Fruit fly (Drosophila melanogaster) whole organism, embryonic: ENCODE data around the gene lqfR.
A peak's percentile ranks its signal among the peaks of the same experiment; 100 is the strongest.

Source experiments
- Atf-2 ChIP-seq: fragments of 200-800 bp; sonication (Bioruptor generic); optimal IDR thresholded peaks from 2 replicates; lab custom pipeline; 2016; ENCODE audit warnings: missing biosample characterization, missing genetic modification characterization
- CG11247 ChIP-seq: fragments of 200-800 bp; sonication (Bioruptor generic); IDR thresholded peaks from 2 replicates; pipeline ENCODE4 v1.3.6; 2022; ENCODE audit warnings: missing biosample characterization, missing genetic modification characterization
- CG12104 ChIP-seq: fragments of 200-800 bp; sonication (Bioruptor generic); optimal IDR thresholded peaks from 3 replicates; lab custom pipeline; 2016; ENCODE audit warnings: missing biosample characterization, missing genetic modification characterization
- CG1529 ChIP-seq: fragments of 200-800 bp; sonication (Bioruptor generic); optimal IDR thresholded peaks from 3 replicates; lab custom pipeline; 2018; ENCODE audit warnings: missing biosample characterization, missing genetic modification characterization
- CG15601 ChIP-seq: fragments of 200-800 bp; sonication (Bioruptor generic); optimal IDR thresholded peaks from 3 replicates; lab custom pipeline; 2019; ENCODE audit warnings: missing biosample characterization, mild to moderate bottlenecking, missing genetic modification characterization, moderate library complexity
- CG2120 ChIP-seq: fragments of 200-800 bp; sonication (Bioruptor generic); optimal IDR thresholded peaks from 3 replicates; lab custom pipeline; 2016; ENCODE audit warnings: missing biosample characterization, missing genetic modification characterization
- CG31441 ChIP-seq: fragments of 200-800 bp; sonication (Bioruptor generic); IDR thresholded peaks from 2 replicates; pipeline ENCODE4 v1.3.6; 2022; ENCODE audit warnings: missing biosample characterization, missing genetic modification characterization
- CG34422 ChIP-seq: fragments of 200-800 bp; sonication (Bioruptor generic); IDR thresholded peaks from 3 replicates; pipeline ENCODE4 v1.3.6; 2022; ENCODE audit warnings: missing biosample characterization, missing genetic modification characterization
- CG4360 ChIP-seq: fragments of 200-800 bp; sonication (Bioruptor generic); IDR thresholded peaks from 2 replicates; pipeline ENCODE4 v1.3.6; 2022; ENCODE audit warnings: missing biosample characterization, missing genetic modification characterization
- CG4730 ChIP-seq: fragments of 200-800 bp; sonication (Bioruptor generic); IDR thresholded peaks from 2 replicates; pipeline ENCODE4 v1.3.6; 2022; ENCODE audit warnings: missing biosample characterization, missing genetic modification characterization
- CG6272 ChIP-seq: fragments of 200-800 bp; sonication (Bioruptor generic); IDR thresholded peaks from 2 replicates; pipeline ENCODE4 v1.3.6; 2022; ENCODE audit warnings: missing biosample characterization, missing genetic modification characterization
- CG7372 ChIP-seq: fragments of 200-800 bp; sonication (Bioruptor generic); IDR thresholded peaks from 2 replicates; pipeline ENCODE4 v1.3.6; 2022; ENCODE audit warnings: missing biosample characterization, missing genetic modification characterization
- CG9437 ChIP-seq: fragments of 200-800 bp; sonication (Bioruptor generic); optimal IDR thresholded peaks from 2 replicates; lab custom pipeline; 2018; ENCODE audit warnings: missing biosample characterization, mild to moderate bottlenecking, missing genetic modification characterization
- CG9609 ChIP-seq: fragments of 200-800 bp; sonication (Bioruptor generic); optimal IDR thresholded peaks from 3 replicates; lab custom pipeline; 2016; ENCODE audit warnings: missing biosample characterization, missing genetic modification characterization
- D19A ChIP-seq: fragments of 200-800 bp; optimal IDR thresholded peaks from 3 replicates; lab custom pipeline; 2019; ENCODE audit warnings: missing biosample characterization, mild to moderate bottlenecking, missing genetic modification characterization, moderate library complexity
- Dref ChIP-seq: fragments of 200-800 bp; sonication (Bioruptor generic); IDR thresholded peaks from 2 replicates; pipeline ENCODE4 v1.3.6; 2022; ENCODE audit warnings: missing biosample characterization, missing genetic modification characterization
- Eip74EF ChIP-seq, 2 experiments: fragments of 200-800 bp in 1 of 2; fragments of >200 bp in 1 of 2; sonication (Bioruptor generic) in 1 of 2; optimal IDR thresholded peaks; 2 replicates each; lab custom pipeline; 2017 to 2019; ENCODE audit warnings: missing biosample characterization in 2 of 2, missing genetic modification characterization in 2 of 2, mild to moderate bottlenecking in 1 of 2, moderate library complexity in 1 of 2
- Ets97D ChIP-seq: fragments of 200-800 bp; sonication (Bioruptor generic); optimal IDR thresholded peaks from 3 replicates; lab custom pipeline; 2016; ENCODE audit warnings: missing biosample characterization, missing genetic modification characterization
- Gsc ChIP-seq: fragments of 200-800 bp; sonication (Bioruptor generic); IDR thresholded peaks from 2 replicates; pipeline ENCODE4 v1.3.6; 2022; ENCODE audit warnings: missing biosample characterization, missing genetic modification characterization
- HHEX ChIP-seq: fragments of 200-800 bp; sonication (Bioruptor generic); optimal IDR thresholded peaks from 3 replicates; lab custom pipeline; 2017; ENCODE audit warnings: missing biosample characterization, mild to moderate bottlenecking, missing genetic modification characterization, missing genetic modification reagents
- Med ChIP-seq: fragments of 200-800 bp; sonication (Bioruptor generic); peaks from one replicate; lab custom pipeline; 2016; ENCODE audit warnings: missing biosample characterization, missing genetic modification characterization, mild to moderate bottlenecking, inconsistent platforms, moderate library complexity
- Mes4 ChIP-seq: fragments of 200-800 bp; sonication (Bioruptor generic); optimal IDR thresholded peaks from 2 replicates; lab custom pipeline; 2016; ENCODE audit warnings: missing biosample characterization, missing genetic modification characterization
- NFAT ChIP-seq: fragments of 200-800 bp; sonication (Bioruptor generic); IDR thresholded peaks from 2 replicates; pipeline ENCODE4 v1.3.6; 2022; ENCODE audit warnings: missing biosample characterization, missing genetic modification characterization
- PHDP ChIP-seq: fragments of 200-800 bp; sonication (Bioruptor generic); optimal IDR thresholded peaks from 3 replicates; lab custom pipeline; 2018; ENCODE audit warnings: missing biosample characterization, mild to moderate bottlenecking, missing genetic modification characterization, moderate library complexity
- Ravus ChIP-seq: fragments of 200-800 bp; sonication (Bioruptor generic); IDR thresholded peaks from 2 replicates; pipeline ENCODE4 v1.3.6; 2022; ENCODE audit warnings: missing biosample characterization, missing genetic modification characterization
- Rfx ChIP-seq: fragments of 200-800 bp; sonication (Bioruptor generic); IDR thresholded peaks from 2 replicates; pipeline ENCODE4 v1.3.6; 2022; ENCODE audit warnings: missing biosample characterization, missing genetic modification characterization
- Ssrp ChIP-seq: fragments of 200-800 bp; sonication (Bioruptor generic); optimal IDR thresholded peaks from 2 replicates; lab custom pipeline; 2018; ENCODE audit warnings: missing biosample characterization, mild to moderate bottlenecking, missing genetic modification characterization, moderate library complexity
- Taf1 ChIP-seq: fragments of 200-800 bp; sonication (Bioruptor generic); IDR thresholded peaks from 2 replicates; pipeline ENCODE4 v1.3.6; 2022; ENCODE audit warnings: missing biosample characterization, missing genetic modification characterization
- ase ChIP-seq: fragments of 200-800 bp; sonication (Bioruptor generic); IDR thresholded peaks from 3 replicates; pipeline ENCODE4 v1.3.6; 2022; ENCODE audit warnings: missing biosample characterization, missing genetic modification characterization
- az2 ChIP-seq: fragments of 200-800 bp; sonication (Bioruptor generic); optimal IDR thresholded peaks from 3 replicates; lab custom pipeline; 2016; ENCODE audit warnings: missing biosample characterization, missing genetic modification characterization
- bbx ChIP-seq: fragments of 200-800 bp; sonication (Bioruptor generic); IDR thresholded peaks from 2 replicates; pipeline ENCODE4 v1.3.6; 2022; ENCODE audit warnings: missing biosample characterization, missing genetic modification characterization; ENCODE audit not compliant: partially characterized antibody
- fd96Cb ChIP-seq: fragments of 200-800 bp; sonication (Bioruptor generic); optimal IDR thresholded peaks from 2 replicates; lab custom pipeline; 2018; ENCODE audit warnings: missing biosample characterization, mild to moderate bottlenecking, missing genetic modification characterization, moderate library complexity
- fru ChIP-seq: fragments of >200 bp; optimal IDR thresholded peaks from 2 replicates; lab custom pipeline; 2017
- fu2 ChIP-seq: fragments of 200-800 bp; sonication (Bioruptor generic); optimal IDR thresholded peaks from 2 replicates; lab custom pipeline; 2016; ENCODE audit warnings: missing biosample characterization, missing genetic modification characterization
- gcm2 ChIP-seq: fragments of 200-800 bp; sonication (Bioruptor generic); optimal IDR thresholded peaks from 2 replicates; lab custom pipeline; 2016; ENCODE audit warnings: missing biosample characterization, missing genetic modification characterization
- gro ChIP-seq: fragments of 200-800 bp; sonication (Bioruptor generic); optimal IDR thresholded peaks from 2 replicates; lab custom pipeline; 2016; ENCODE audit warnings: missing biosample characterization, missing genetic modification characterization
- hbn ChIP-seq: fragments of 200-800 bp; sonication (Bioruptor generic); IDR thresholded peaks from 2 replicates; pipeline ENCODE4 v1.3.6; 2022; ENCODE audit warnings: missing biosample characterization, missing genetic modification characterization; ENCODE audit not compliant: partially characterized antibody
- jumu ChIP-seq: fragments of 200-800 bp; sonication (Bioruptor generic); optimal IDR thresholded peaks from 3 replicates; lab custom pipeline; 2016; ENCODE audit warnings: missing biosample characterization, missing genetic modification characterization
- lmd ChIP-seq: fragments of 200-800 bp; sonication (Bioruptor generic); IDR thresholded peaks from 2 replicates; pipeline ENCODE4 v1.3.6; 2022; ENCODE audit warnings: missing biosample characterization, missing genetic modification characterization
- otp ChIP-seq: fragments of 200-800 bp; sonication (Bioruptor generic); IDR thresholded peaks from 3 replicates; pipeline ENCODE4, ENCODE4 v1.3.6; 2022; ENCODE audit warnings: missing biosample characterization, missing genetic modification characterization
- run ChIP-seq: fragments of 200-800 bp; sonication (Bioruptor generic); optimal IDR thresholded peaks from 3 replicates; lab custom pipeline; 2018; ENCODE audit warnings: missing biosample characterization, mild to moderate bottlenecking, missing genetic modification characterization
- salm ChIP-seq: fragments of 200-800 bp; sonication (Bioruptor generic); optimal IDR thresholded peaks from 2 replicates; lab custom pipeline; 2018; ENCODE audit warnings: missing biosample characterization, mild to moderate bottlenecking, missing genetic modification characterization
- sc ChIP-seq, 3 experiments: fragments of >200 bp in 2 of 3; fragments of 200-800 bp in 1 of 3; sonication (Bioruptor generic) in 1 of 3; optimal IDR thresholded peaks; 2 replicates in 2 of 3; 3 replicates in 1 of 3; lab custom pipeline; 2017; ENCODE audit warnings: mild to moderate bottlenecking in 1 of 3, missing biosample characterization in 1 of 3, missing genetic modification characterization in 1 of 3, missing genetic modification reagents in 1 of 3
- sima ChIP-seq: fragments of 200-800 bp; sonication (Bioruptor generic); optimal IDR thresholded peaks from 2 replicates; lab custom pipeline; 2016; ENCODE audit warnings: missing biosample characterization, missing genetic modification characterization
- slp2 ChIP-seq: fragments of 200-800 bp; sonication (Bioruptor generic); optimal IDR thresholded peaks from 2 replicates; lab custom pipeline; 2016; ENCODE audit warnings: missing biosample characterization, missing genetic modification characterization
- tio ChIP-seq: fragments of 200-800 bp; sonication (Bioruptor generic); optimal IDR thresholded peaks from 2 replicates; lab custom pipeline; 2017; ENCODE audit warnings: missing biosample characterization, missing genetic modification characterization, inconsistent platforms
- tll ChIP-seq, 2 experiments: fragments of 200-800 bp in 1 of 2; fragments of >200 bp in 1 of 2; sonication (Bioruptor generic) in 1 of 2; optimal IDR thresholded peaks; 2 replicates each; lab custom pipeline; 2017 to 2019; ENCODE audit warnings: missing biosample characterization in 2 of 2, missing genetic modification characterization in 2 of 2, mild to moderate bottlenecking in 1 of 2, moderate library complexity in 1 of 2
- tna ChIP-seq: fragments of 200-800 bp; sonication (Bioruptor generic); IDR thresholded peaks from 2 replicates; pipeline ENCODE4 v1.3.6; 2022; ENCODE audit warnings: missing biosample characterization, missing genetic modification characterization; ENCODE audit not compliant: partially characterized antibody
- zen ChIP-seq: fragments of 200-800 bp; sonication (Bioruptor generic); optimal IDR thresholded peaks from 3 replicates; lab custom pipeline; 2018; ENCODE audit warnings: missing biosample characterization, mild to moderate bottlenecking, missing genetic modification characterization, moderate library complexity

Gene lqfR

DNA sequence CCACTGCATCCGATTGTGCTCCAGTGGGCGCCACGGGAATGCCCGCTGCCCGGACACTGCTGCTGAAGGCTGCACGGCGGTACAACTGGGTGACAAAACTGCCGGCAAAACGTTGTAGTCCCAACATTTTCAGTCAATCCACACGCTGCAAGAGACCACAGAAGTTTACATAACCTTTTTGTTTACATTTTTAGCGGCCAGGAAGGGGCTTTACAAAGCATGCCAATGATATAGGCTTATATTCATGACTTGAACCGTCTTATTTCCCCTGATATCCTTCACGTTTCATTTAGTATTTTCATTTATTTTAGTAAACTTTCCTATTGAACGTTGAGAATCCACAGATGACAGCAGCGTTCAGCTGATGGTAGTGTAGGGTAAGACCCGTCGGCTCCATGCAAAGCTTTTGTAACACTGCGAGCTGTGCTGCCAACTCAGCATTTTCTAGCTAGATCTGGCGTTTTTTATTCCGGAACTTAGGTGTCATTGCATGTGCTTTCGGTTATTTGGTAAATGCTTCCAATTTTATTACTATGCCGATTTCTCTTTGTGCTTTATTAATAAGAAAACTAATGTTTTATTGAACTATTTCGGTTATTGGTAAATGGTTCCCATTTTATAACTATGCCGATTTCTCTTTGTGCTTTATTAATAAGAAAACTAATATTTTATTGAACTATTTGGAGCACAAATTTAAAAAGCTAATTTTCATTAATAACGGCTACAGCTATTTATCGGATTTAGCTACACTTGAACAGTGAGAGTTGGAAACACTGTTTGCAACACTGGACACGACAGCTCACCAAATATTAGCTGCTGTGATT, at the start of gene lqfR, which contains the start of gene CG13850 (continued):
- TF ChIP-seq Ravus (GFP tag; lab: Robert Waterston, UW), result no peak
- TF ChIP-seq az2 (GFP tag; lab: Kevin White, UChicago), result peak; percentile 71
- no peak for TF ChIP-seq sima (GFP tag; lab: Kevin White, UChicago)
- TF ChIP-seq lmd (GFP tag; lab: Robert Waterston, UW), result peak; percentile 64
- peak; percentile 58 for TF ChIP-seq fd96Cb
- TF ChIP-seq CG11247 (GFP tag; lab: Robert Waterston, UW), result peak; percentile 52; the same call in 1 of the 2 replicates
- TF ChIP-seq CG7372, result peak; percentile 46; the same call in 1 of the 2 replicates
- peak; percentile 86 for TF ChIP-seq Rfx
- peak; percentile 49 for TF ChIP-seq CG15601 (tag; lab: Kevin White, UChicago)
- no peak for TF ChIP-seq sc (optimal IDR thresholded peaks at IDR 0.05; lab: Kevin White, UChicago)
- peak; percentile 52 for TF ChIP-seq sc (GFP tag; optimal IDR thresholded peaks at IDR 0.05; lab: Kevin White, UChicago)
- TF ChIP-seq salm (tag; lab: Kevin White, UChicago), result peak; percentile 2
- peak; percentile 52; the same call in 1 of the 2 replicates for TF ChIP-seq CG31441 (GFP tag; lab: Robert Waterston, UW)
- TF ChIP-seq tna (GFP tag; lab: Robert Waterston, UW), result no peak
- TF ChIP-seq CG12104 (GFP tag; lab: Kevin White, UChicago), result peak; percentile 70
- TF ChIP-seq HHEX (GFP tag; lab: Kevin White, UChicago), result peak; percentile 56
- TF ChIP-seq Ssrp (tag; lab: Kevin White, UChicago), result peak; percentile 60
- TF ChIP-seq otp (GFP tag; lab: Robert Waterston, UW), result no peak
- TF ChIP-seq tio (GFP tag; lab: Kevin White, UChicago), result no peak
- 0 out of 3 replicates have a peak, but pooled peaks have one; percentile 39 for TF ChIP-seq ase (GFP tag; lab: Robert Waterston, UW)
- TF ChIP-seq Eip74EF (GFP tag; optimal IDR thresholded peaks at IDR 0.05; lab: Kevin White, UChicago), result no peak
- TF ChIP-seq fu2 (GFP tag; lab: Kevin White, UChicago), result peak; percentile 76
- TF ChIP-seq tll (GFP tag; optimal IDR thresholded peaks at IDR 0.05; lab: Kevin White, UChicago), result peak in 1 of 2 experiments; percentile 30
- no peak for TF ChIP-seq hbn
- peak; percentile 96 for TF ChIP-seq Med (GFP tag; lab: Kevin White, UChicago)
- TF ChIP-seq CG9437, result peak; percentile 72
- TF ChIP-seq fru (lab: Kevin White, UChicago), result no peak
- no peak for TF ChIP-seq CG34422
- no peak for TF ChIP-seq run (tag; lab: Kevin White, UChicago)
- TF ChIP-seq Taf1 (GFP tag; lab: Robert Waterston, UW), result no peak; the same call in 1 of the 2 replicates
- TF ChIP-seq CG1529 (GFP tag; lab: Kevin White, UChicago), result peak; percentile 44
- TF ChIP-seq Mes4 (GFP tag; lab: Kevin White, UChicago), result peak; percentile 26
- TF ChIP-seq jumu (GFP tag; lab: Kevin White, UChicago), result peak; percentile 81
- peak; percentile 36; the same call in 1 of the 2 replicates for TF ChIP-seq Dref (GFP tag; lab: Robert Waterston, UW)
- TF ChIP-seq bbx (GFP tag; lab: Robert Waterston, UW), result 0 out of 2 replicates have a peak, but pooled peaks have one; percentile 6
- TF ChIP-seq PHDP (tag; lab: Kevin White, UChicago), result no peak
- peak; percentile 75 for TF ChIP-seq Atf-2 (GFP tag; lab: Kevin White, UChicago)
- peak; percentile 29 for TF ChIP-seq zen (tag; lab: Kevin White, UChicago)
- TF ChIP-seq CG4730, result no peak
- TF ChIP-seq Gsc, result no peak
- no peak for TF ChIP-seq CG4360 (GFP tag; lab: Robert Waterston, UW)
- TF ChIP-seq gcm2 (GFP tag; lab: Kevin White, UChicago), result peak; percentile 60
- peak; percentile 48 for TF ChIP-seq gro
- peak; percentile 92 for TF ChIP-seq CG2120 (GFP tag; lab: Kevin White, UChicago)
- peak; percentile 69 for TF ChIP-seq NFAT (GFP tag; lab: Robert Waterston, UW)
- no peak for TF ChIP-seq D19A
- peak; percentile 81 for TF ChIP-seq CG9609 (GFP tag; lab: Kevin White, UChicago)
- TF ChIP-seq slp2 (GFP tag; lab: Kevin White, UChicago), result peak; percentile 72
- TF ChIP-seq Ets97D (GFP tag; lab: Kevin White, UChicago), result peak; percentile 70
- TF ChIP-seq CG6272 (GFP tag; lab: Robert Waterston, UW), result peak; percentile 14; the same call in 1 of the 2 replicates
